Worm (Caenorhabditis elegans) whole organism, L2 larva: ENCODE measurements around the gene K12H6.9.

Experiments used
- aly-2 ChIP-seq: fragments of 150-350 bp; optimal IDR thresholded peaks from 2 replicates; lab custom pipeline; 2014; ENCODE audit warnings: missing biosample characterization, missing genetic modification characterization
- elt-1 ChIP-seq: fragments of 150-350 bp; optimal IDR thresholded peaks from 2 replicates; lab custom pipeline; 2014; ENCODE audit warnings: missing biosample characterization, missing genetic modification characterization
- elt-3 ChIP-seq: sonication (generic microtip); optimal IDR thresholded peaks from 2 replicates; lab custom pipeline; 2017; ENCODE audit warnings: missing biosample characterization, missing genetic modification characterization
- nhr-10 ChIP-seq: sonication (generic microtip); optimal IDR thresholded peaks from 2 replicates; lab custom pipeline; 2017; ENCODE audit warnings: missing biosample characterization, missing genetic modification characterization
- nhr-12 ChIP-seq: fragments of 150-350 bp; optimal IDR thresholded peaks from 2 replicates; lab custom pipeline; 2014; ENCODE audit warnings: missing biosample characterization, missing genetic modification characterization
- nhr-237 ChIP-seq: fragments of 150-350 bp; optimal IDR thresholded peaks from 2 replicates; lab custom pipeline; 2014; ENCODE audit warnings: missing biosample characterization, missing genetic modification characterization
- peb-1 ChIP-seq: fragments of 150-350 bp; optimal IDR thresholded peaks from 2 replicates; lab custom pipeline; 2014; ENCODE audit warnings: missing biosample characterization, missing genetic modification characterization
- skn-1 ChIP-seq: sonication (generic microtip); optimal IDR thresholded peaks from 2 replicates; lab custom pipeline; 2017; ENCODE audit warnings: missing biosample characterization, missing genetic modification characterization
- unc-62 ChIP-seq: fragments of 150-350 bp; optimal IDR thresholded peaks from 2 replicates; lab custom pipeline; 2014; ENCODE audit warnings: missing biosample characterization, missing genetic modification reagents, missing genetic modification characterization
- ztf-11 ChIP-seq: sonication (generic microtip); optimal IDR thresholded peaks from 2 replicates; lab custom pipeline; 2017; ENCODE audit warnings: missing biosample characterization, missing genetic modification characterization

DNA sequence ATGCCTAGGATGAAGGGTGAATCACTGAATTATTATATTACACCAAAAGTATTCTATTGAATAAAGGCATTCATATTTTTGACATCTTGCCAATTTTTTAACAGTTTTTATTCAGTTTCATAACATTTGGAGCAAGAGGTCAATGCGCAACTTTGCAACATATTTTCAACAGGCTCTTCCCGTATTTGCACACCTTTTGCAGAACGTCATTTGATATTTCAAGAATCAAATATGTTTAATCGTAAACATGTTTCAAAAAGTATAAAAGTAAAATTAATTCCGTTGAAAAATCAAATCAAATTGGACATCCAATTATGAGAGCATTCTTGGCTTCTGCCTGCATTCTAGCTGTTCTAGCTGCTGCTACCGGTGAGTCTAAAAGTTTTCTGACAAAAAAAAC, 43.5 kb downstream of the K12H6.9 start, which contains the start of gene Y110A2AL.2:
- TF ChIP-seq ztf-11 (tag; lab: Kevin White, UChicago) (no peak), nhr-237 (no peak), unc-62 (no peak), nhr-12 (tag; lab: Kevin White, UChicago) (no peak), aly-2 (tag; lab: Kevin White, UChicago) (no peak), elt-1 (tag; lab: Kevin White, UChicago) (no peak), elt-3 (no peak), nhr-10 (no peak), peb-1 (tag; lab: Kevin White, UChicago) (no peak), skn-1 (tag; lab: Kevin White, UChicago) (no peak)
